Worm (Caenorhabditis elegans) whole organism, L2 larva: ENCODE measurements around the gene Y67D8C.7.

Experiments
- C34F6.9 ChIP-seq: fragments of 150-350 bp; optimal IDR thresholded peaks from 2 replicates; lab custom pipeline; 2014; ENCODE audit warnings: missing biosample characterization, missing genetic modification characterization
- F13H6.1 ChIP-seq: sonication (generic microtip); optimal IDR thresholded peaks from 2 replicates; lab custom pipeline; 2016; ENCODE audit warnings: missing genetic modification characterization, missing compliant biosample characterization
- R02D3.7 ChIP-seq: fragments of 150-350 bp; optimal IDR thresholded peaks from 2 replicates; lab custom pipeline; 2014; ENCODE audit warnings: missing biosample characterization, missing genetic modification characterization
- Y55F3AM.14 ChIP-seq: fragments of 200-800 bp; sonication (Bioruptor generic); optimal IDR thresholded peaks from 2 replicates; lab custom pipeline; 2018; ENCODE audit warnings: mild to moderate bottlenecking, missing genetic modification characterization, missing compliant biosample characterization
- ZK546.5 ChIP-seq: sonication (generic microtip); optimal IDR thresholded peaks from 2 replicates; lab custom pipeline; 2017; ENCODE audit warnings: missing biosample characterization, missing genetic modification characterization
- alr-1 ChIP-seq: fragments of 150-350 bp; optimal IDR thresholded peaks from 2 replicates; lab custom pipeline; 2014; ENCODE audit warnings: missing biosample characterization, missing genetic modification characterization
- aly-2 ChIP-seq: fragments of 150-350 bp; optimal IDR thresholded peaks from 2 replicates; lab custom pipeline; 2014; ENCODE audit warnings: missing biosample characterization, missing genetic modification characterization
- ama-1 ChIP-seq: fragments of 150-350 bp; optimal IDR thresholded peaks from 2 replicates; lab custom pipeline; 2018; ENCODE audit warnings: inconsistent platforms
- blmp-1 ChIP-seq: sonication (generic microtip); optimal IDR thresholded peaks from 2 replicates; lab custom pipeline; 2017; ENCODE audit warnings: missing genetic modification characterization, mild to moderate bottlenecking, missing compliant biosample characterization, antibody characterized with exemption, moderate library complexity; ENCODE audit not compliant: insufficient read depth
- crh-2 ChIP-seq: sonication (generic microtip); optimal IDR thresholded peaks from 2 replicates; lab custom pipeline; 2017; ENCODE audit warnings: missing biosample characterization, missing genetic modification characterization
- dmd-4 ChIP-seq: sonication (generic microtip); optimal IDR thresholded peaks from 2 replicates; lab custom pipeline; 2017; ENCODE audit warnings: missing biosample characterization, missing genetic modification characterization
- elt-1 ChIP-seq: fragments of 150-350 bp; optimal IDR thresholded peaks from 2 replicates; lab custom pipeline; 2014; ENCODE audit warnings: missing biosample characterization, missing genetic modification characterization
- elt-3 ChIP-seq: sonication (generic microtip); optimal IDR thresholded peaks from 2 replicates; lab custom pipeline; 2017; ENCODE audit warnings: missing biosample characterization, missing genetic modification characterization
- fos-1 ChIP-seq: fragments of 150-350 bp; optimal IDR thresholded peaks from 2 replicates; lab custom pipeline; 2014; ENCODE audit warnings: missing biosample characterization, missing genetic modification characterization
- gmeb-1 ChIP-seq: fragments of 150-350 bp; optimal IDR thresholded peaks from 2 replicates; lab custom pipeline; 2014; ENCODE audit warnings: missing biosample characterization, missing genetic modification characterization
- lin-11 ChIP-seq: fragments of 150-350 bp; sonication (generic microtip); optimal IDR thresholded peaks from 2 replicates; lab custom pipeline; 2014; ENCODE audit warnings: missing biosample characterization, missing genetic modification characterization, inconsistent platforms, mixed read lengths
- lin-39 ChIP-seq: fragments of 150-350 bp; optimal IDR thresholded peaks from 2 replicates; lab custom pipeline; 2014; ENCODE audit warnings: missing biosample characterization, missing genetic modification reagents, missing genetic modification characterization
- lsy-2 ChIP-seq, 2 experiments: fragments of 150-350 bp in 1 of 2; sonication (generic microtip) in 1 of 2; optimal IDR thresholded peaks; 2 replicates each; lab custom pipeline; 2014 to 2017; ENCODE audit warnings: missing biosample characterization in 2 of 2, missing genetic modification characterization in 2 of 2
- mab-5 ChIP-seq: fragments of 150-350 bp; optimal IDR thresholded peaks from 2 replicates; lab custom pipeline; 2014; ENCODE audit warnings: missing biosample characterization, missing genetic modification characterization
- mbf-1 ChIP-seq: sonication (generic microtip); optimal IDR thresholded peaks from 2 replicates; lab custom pipeline; 2017; ENCODE audit warnings: missing biosample characterization, missing genetic modification characterization
- mdl-1 ChIP-seq, 2 experiments: fragments of 150-350 bp in 1 of 2; sonication (generic microtip) in 1 of 2; optimal IDR thresholded peaks; 2 replicates each; lab custom pipeline; 2017; ENCODE audit warnings: missing biosample characterization in 2 of 2, missing genetic modification characterization in 2 of 2
- nhr-10 ChIP-seq: sonication (generic microtip); optimal IDR thresholded peaks from 2 replicates; lab custom pipeline; 2017; ENCODE audit warnings: missing biosample characterization, missing genetic modification characterization
- nhr-11 ChIP-seq: fragments of 150-350 bp; optimal IDR thresholded peaks from 2 replicates; lab custom pipeline; 2014; ENCODE audit warnings: missing biosample characterization, missing genetic modification characterization
- nhr-12 ChIP-seq: fragments of 150-350 bp; optimal IDR thresholded peaks from 2 replicates; lab custom pipeline; 2014; ENCODE audit warnings: missing biosample characterization, missing genetic modification characterization
- nhr-129 ChIP-seq: fragments of 150-350 bp; optimal IDR thresholded peaks from 2 replicates; lab custom pipeline; 2014; ENCODE audit warnings: missing biosample characterization, missing genetic modification characterization
- nhr-237 ChIP-seq: fragments of 150-350 bp; optimal IDR thresholded peaks from 2 replicates; lab custom pipeline; 2014; ENCODE audit warnings: missing biosample characterization, missing genetic modification characterization
- nhr-77 ChIP-seq: fragments of 150-350 bp; optimal IDR thresholded peaks from 2 replicates; lab custom pipeline; 2014; ENCODE audit warnings: missing biosample characterization, missing genetic modification characterization
- peb-1 ChIP-seq: fragments of 150-350 bp; optimal IDR thresholded peaks from 2 replicates; lab custom pipeline; 2014; ENCODE audit warnings: missing biosample characterization, missing genetic modification characterization
- sem-4 ChIP-seq: fragments of 150-350 bp; optimal IDR thresholded peaks from 2 replicates; lab custom pipeline; 2014; ENCODE audit warnings: missing biosample characterization, missing genetic modification reagents, missing genetic modification characterization
- skn-1 ChIP-seq: sonication (generic microtip); optimal IDR thresholded peaks from 2 replicates; lab custom pipeline; 2017; ENCODE audit warnings: missing biosample characterization, missing genetic modification characterization
- sma-9 ChIP-seq, 2 experiments: fragments of 150-350 bp in 1 of 2; sonication (generic microtip) in 1 of 2; optimal IDR thresholded peaks; 2 replicates each; lab custom pipeline; 2014 to 2016; ENCODE audit warnings: missing genetic modification characterization in 2 of 2, mild to moderate bottlenecking in 1 of 2, missing biosample characterization in 1 of 2, missing compliant biosample characterization in 1 of 2, missing genetic modification reagents in 1 of 2, moderate library complexity in 1 of 2
- unc-55 ChIP-seq: fragments of 150-350 bp; sonication (generic microtip); optimal IDR thresholded peaks from 3 replicates; lab custom pipeline; 2014; ENCODE audit warnings: missing biosample characterization, missing genetic modification reagents, missing genetic modification characterization
- unc-62 ChIP-seq: fragments of 150-350 bp; optimal IDR thresholded peaks from 2 replicates; lab custom pipeline; 2014; ENCODE audit warnings: missing biosample characterization, missing genetic modification reagents, missing genetic modification characterization
- ztf-1 ChIP-seq: fragments of 200-800 bp; sonication (Bioruptor generic); conservative IDR thresholded peaks from 2 replicates; pipeline ENCODE4 v1.3.6; 2022; ENCODE audit warnings: missing genetic modification characterization, missing compliant biosample characterization
- ztf-11 ChIP-seq: sonication (generic microtip); optimal IDR thresholded peaks from 2 replicates; lab custom pipeline; 2017; ENCODE audit warnings: missing biosample characterization, missing genetic modification characterization
- ztf-4 ChIP-seq: fragments of 150-350 bp; optimal IDR thresholded peaks from 2 replicates; lab custom pipeline; 2014; ENCODE audit warnings: missing biosample characterization, missing genetic modification characterization

Gene Y67D8C.7

ce11 chrIV:3046889-3047288, 19.8 kb downstream of the Y67D8C.7 start:
- no peak for TF ChIP-seq nhr-12 (tag; lab: Kevin White, UChicago)
- no peak for TF ChIP-seq nhr-77 (tag; lab: Kevin White, UChicago)
- TF ChIP-seq peb-1 (tag; lab: Kevin White, UChicago) = no peak
- TF ChIP-seq aly-2 (tag; lab: Kevin White, UChicago) = no peak
- no peak for TF ChIP-seq sma-9 (GFP tag; optimal IDR thresholded peaks at IDR 0.05; lab: Kevin White, UChicago)
- no peak for TF ChIP-seq sma-9 (tag; optimal IDR thresholded peaks at IDR 0.05; lab: Kevin White, UChicago)
- TF ChIP-seq mab-5 (tag; lab: Kevin White, UChicago) = no peak
- TF ChIP-seq ZK546.5 = no peak
- TF ChIP-seq elt-3 = no peak
- no peak for TF ChIP-seq nhr-11 (tag; lab: Kevin White, UChicago)
- TF ChIP-seq ztf-11 (tag; lab: Kevin White, UChicago) = no peak
- TF ChIP-seq C34F6.9 = no peak
- no peak for TF ChIP-seq unc-62 (GFP tag; lab: Kevin White, UChicago)
- TF ChIP-seq nhr-237 (tag; lab: Kevin White, UChicago) = no peak
- no peak for TF ChIP-seq lin-39

DNA sequence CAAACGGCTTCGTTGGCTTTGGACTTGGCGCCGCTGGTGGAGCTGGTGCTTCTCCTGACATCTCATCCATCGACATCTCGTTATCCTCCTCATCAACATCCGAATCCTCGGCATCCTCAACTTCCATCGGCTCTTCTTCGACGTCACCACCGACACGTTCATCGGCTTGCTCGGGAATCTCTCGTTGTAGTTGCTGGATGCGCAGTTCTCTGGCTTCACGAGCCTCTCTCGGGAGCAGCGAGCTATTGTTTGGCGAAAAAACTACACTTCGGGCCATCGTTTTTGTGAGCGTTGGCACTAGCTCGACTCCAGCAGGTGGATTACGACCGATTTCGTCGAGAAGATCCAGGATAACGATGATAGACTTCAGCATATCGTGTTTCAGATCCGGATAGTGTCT, 20.7 kb downstream of the Y67D8C.7 start:
- TF ChIP-seq skn-1 (tag; lab: Kevin White, UChicago) = no peak
- TF ChIP-seq R02D3.7 (tag; lab: Kevin White, UChicago) = no peak
- TF ChIP-seq gmeb-1 (tag; lab: Kevin White, UChicago) = no peak
- no peak for TF ChIP-seq mbf-1
- TF ChIP-seq nhr-129 (tag; lab: Kevin White, UChicago) = no peak
- no peak for TF ChIP-seq crh-2 (tag; lab: Kevin White, UChicago)
- no peak for TF ChIP-seq unc-62 (GFP tag; lab: Kevin White, UChicago)
- no peak for TF ChIP-seq lsy-2 (tag; optimal IDR thresholded peaks at IDR 0.05; lab: Kevin White, UChicago)
- no peak for TF ChIP-seq mdl-1 (tag; optimal IDR thresholded peaks at IDR 0.05; lab: Kevin White, UChicago)
- no peak for TF ChIP-seq nhr-10 (tag; lab: Kevin White, UChicago)
- no peak for TF ChIP-seq ztf-4 (tag; lab: Kevin White, UChicago)
- no peak for TF ChIP-seq ztf-1 (GFP tag; lab: Robert Waterston, UW)
- no peak for TF ChIP-seq Y55F3AM.14
- TF ChIP-seq ama-1 (lab: Kevin White, UChicago) = no peak
- TF ChIP-seq sem-4 (tag; lab: Kevin White, UChicago) = no peak
- TF ChIP-seq nhr-11 (tag; lab: Kevin White, UChicago) = no peak
- TF ChIP-seq lin-11 (tag; lab: Kevin White, UChicago) = no peak
- no peak for TF ChIP-seq elt-1
- TF ChIP-seq fos-1 (tag; lab: Kevin White, UChicago) = no peak

DNA sequence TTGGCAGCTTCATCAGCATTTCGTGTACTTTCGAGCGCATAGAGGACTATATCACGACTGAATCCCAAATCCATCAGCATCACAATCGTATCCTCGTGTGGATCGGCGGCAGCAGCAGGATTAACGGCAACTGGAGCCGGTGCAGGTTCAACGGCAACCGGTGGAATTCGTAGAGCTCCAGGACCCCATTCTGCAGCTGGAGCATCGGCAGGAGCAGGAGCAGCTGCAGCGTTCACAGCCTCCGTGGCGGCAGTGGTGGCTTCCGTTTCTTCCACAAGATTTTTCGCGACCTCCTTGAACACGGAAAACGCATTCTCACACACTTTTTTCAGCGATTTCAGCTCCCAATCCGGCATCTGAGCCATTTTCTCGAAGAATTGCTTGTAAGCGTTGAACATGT, 22.6 kb downstream of the Y67D8C.7 start:
- no peak for TF ChIP-seq peb-1 (tag; lab: Kevin White, UChicago)
- no peak for TF ChIP-seq ZK546.5
- no peak for TF ChIP-seq ztf-1 (GFP tag; lab: Robert Waterston, UW)
- TF ChIP-seq nhr-237 (tag; lab: Kevin White, UChicago) = no peak
- no peak for TF ChIP-seq fos-1 (tag; lab: Kevin White, UChicago)
- no peak for TF ChIP-seq skn-1 (tag; lab: Kevin White, UChicago)
- TF ChIP-seq nhr-10 (tag; lab: Kevin White, UChicago) = no peak
- TF ChIP-seq lsy-2 (tag; optimal IDR thresholded peaks at IDR 0.05; lab: Kevin White, UChicago) = no peak
- no peak for TF ChIP-seq dmd-4
- TF ChIP-seq unc-62 (GFP tag; lab: Kevin White, UChicago) = no peak
- TF ChIP-seq sem-4 (tag; lab: Kevin White, UChicago) = no peak

ce11 chrIV:3038740-3039139, 28.0 kb downstream of the Y67D8C.7 start:
- TF ChIP-seq unc-55 (GFP tag; lab: Kevin White, UChicago) (no peak), blmp-1 (no peak), sma-9 (GFP tag; optimal IDR thresholded peaks at IDR 0.05; lab: Kevin White, UChicago) (no peak), sma-9 (tag; optimal IDR thresholded peaks at IDR 0.05; lab: Kevin White, UChicago) (no peak), alr-1 (tag; lab: Kevin White, UChicago) (no peak), ztf-1 (GFP tag; lab: Robert Waterston, UW) (no peak), elt-1 (no peak), Y55F3AM.14 (no peak), ztf-4 (tag; lab: Kevin White, UChicago) (no peak), skn-1 (tag; lab: Kevin White, UChicago) (no peak), elt-3 (no peak), R02D3.7 (tag; lab: Kevin White, UChicago) (no peak), F13H6.1 (tag; lab: Kevin White, UChicago) (no peak), lin-11 (tag; lab: Kevin White, UChicago) (no peak), nhr-77 (tag; lab: Kevin White, UChicago) (no peak), crh-2 (tag; lab: Kevin White, UChicago) (no peak), C34F6.9 (no peak), aly-2 (tag; lab: Kevin White, UChicago) (no peak), nhr-10 (tag; lab: Kevin White, UChicago) (no peak)
